Worm (Caenorhabditis elegans) whole organism, young adult: ENCODE measurements around the gene ZC239.15.
A peak's percentile ranks its signal among the peaks of the same experiment; 100 is the strongest.
"Not testable (repeated sequence)": the region's sequence is repeated elsewhere in the genome, so short reads cannot be mapped to it uniquely, and the experiment has no call there.

Source experiments
- B0336.3 ChIP-seq: fragments of 200-800 bp; sonication (Bioruptor generic); IDR thresholded peaks from 2 replicates; pipeline ENCODE4 v1.3.6; 2022; ENCODE audit warnings: missing genetic modification characterization, missing compliant biosample characterization
- F10E7.11 ChIP-seq: sonication (generic microtip); optimal IDR thresholded peaks from 2 replicates; lab custom pipeline; 2017; ENCODE audit warnings: mild to moderate bottlenecking, missing genetic modification characterization, moderate library complexity, missing compliant biosample characterization
- F37B4.10 ChIP-seq: fragments of 200-800 bp; sonication (Bioruptor generic); IDR thresholded peaks from 2 replicates; pipeline ENCODE4 v1.3.6; 2022; ENCODE audit warnings: missing genetic modification characterization, missing compliant biosample characterization
- K11D2.4 ChIP-seq: fragments of 200-800 bp; sonication (Bioruptor generic); IDR thresholded peaks from 2 replicates; pipeline ENCODE4 v1.3.6; 2022; ENCODE audit warnings: missing genetic modification reagents, missing genetic modification characterization, missing compliant biosample characterization
- Y53G8AR.9 ChIP-seq: fragments of 200-800 bp; sonication (Bioruptor generic); conservative IDR thresholded peaks from 2 replicates; pipeline ENCODE4 v1.3.6; 2022; ENCODE audit warnings: missing genetic modification reagents, missing genetic modification characterization, missing compliant biosample characterization
- Y56A3A.18 ChIP-seq: fragments of 200-800 bp; sonication (Bioruptor generic); IDR thresholded peaks from 2 replicates; pipeline ENCODE4 v1.3.6; 2022; ENCODE audit warnings: missing genetic modification reagents, missing genetic modification characterization, missing compliant biosample characterization
- Y79H2A.3 ChIP-seq: fragments of 200-800 bp; sonication (Bioruptor generic); conservative IDR thresholded peaks from 2 replicates; pipeline ENCODE4 v1.3.6; 2022; ENCODE audit warnings: missing genetic modification reagents, missing genetic modification characterization, missing compliant biosample characterization
- ZK185.1 ChIP-seq: sonication (generic microtip); optimal IDR thresholded peaks from 2 replicates; lab custom pipeline; 2016; ENCODE audit warnings: mild to moderate bottlenecking, missing genetic modification characterization, missing compliant biosample characterization; ENCODE audit not compliant: poor library complexity, severe bottlenecking
- ccch-3 ChIP-seq: fragments of 200-800 bp; sonication (Bioruptor generic); optimal IDR thresholded peaks from 2 replicates; lab custom pipeline; 2018; ENCODE audit warnings: mild to moderate bottlenecking, missing genetic modification characterization, missing compliant biosample characterization
- cebp-2 ChIP-seq: fragments of 200-800 bp; sonication (Bioruptor generic); IDR thresholded peaks from 2 replicates; pipeline ENCODE4 v1.3.6; 2022; ENCODE audit warnings: missing genetic modification characterization, missing compliant biosample characterization
- ceh-100 ChIP-seq: fragments of 200-800 bp; sonication (Bioruptor generic); IDR thresholded peaks from 2 replicates; pipeline ENCODE4 v1.3.6; 2022; ENCODE audit warnings: missing genetic modification reagents, missing genetic modification characterization, missing compliant biosample characterization
- ceh-27 ChIP-seq: fragments of 200-800 bp; sonication (Bioruptor generic); optimal IDR thresholded peaks from 2 replicates; lab custom pipeline; 2018; ENCODE audit warnings: mild to moderate bottlenecking, missing genetic modification characterization, moderate library complexity, missing compliant biosample characterization
- ceh-58 ChIP-seq: fragments of 200-800 bp; sonication (Bioruptor generic); IDR thresholded peaks from 2 replicates; pipeline ENCODE4 v1.3.6; 2022; ENCODE audit warnings: missing genetic modification characterization, missing compliant biosample characterization
- ceh-79 ChIP-seq: sonication (generic microtip); optimal IDR thresholded peaks from 2 replicates; lab custom pipeline; 2017; ENCODE audit warnings: mild to moderate bottlenecking, missing genetic modification characterization, missing compliant biosample characterization
- chd-7 ChIP-seq: sonication (generic microtip); optimal IDR thresholded peaks from 2 replicates; lab custom pipeline; 2016; ENCODE audit warnings: mild to moderate bottlenecking, missing genetic modification characterization, moderate library complexity, missing compliant biosample characterization
- dpff-1 ChIP-seq: sonication (generic microtip); optimal IDR thresholded peaks from 2 replicates; lab custom pipeline; 2017; ENCODE audit warnings: mild to moderate bottlenecking, missing genetic modification characterization, missing compliant biosample characterization
- him-1 ChIP-seq: sonication (generic microtip); optimal IDR thresholded peaks from 2 replicates; lab custom pipeline; 2016; ENCODE audit warnings: missing genotype, missing genetic modification reagents, missing genetic modification characterization, missing compliant biosample characterization
- hmg-1.2 ChIP-seq: fragments of 200-800 bp; sonication (Bioruptor generic); IDR thresholded peaks from 2 replicates; pipeline ENCODE4 v1.3.6; 2022; ENCODE audit warnings: missing genetic modification reagents, missing genetic modification characterization, missing compliant biosample characterization
- hsf-1 ChIP-seq: fragments of 200-800 bp; sonication (Bioruptor generic); IDR thresholded peaks from 2 replicates; pipeline ENCODE4 v1.3.6; 2022; ENCODE audit warnings: missing genetic modification reagents, missing genetic modification characterization, missing compliant biosample characterization
- let-526 ChIP-seq: fragments of 200-800 bp; sonication (Bioruptor generic); IDR thresholded peaks from 2 replicates; pipeline ENCODE4 v1.3.6; 2022; ENCODE audit warnings: missing genetic modification reagents, missing genetic modification characterization, missing compliant biosample characterization
- lin-26 ChIP-seq: fragments of 200-800 bp; sonication (Bioruptor generic); IDR thresholded peaks from 2 replicates; pipeline ENCODE4 v1.3.6; 2022; ENCODE audit warnings: missing genetic modification reagents, missing genetic modification characterization, missing compliant biosample characterization
- lsy-27 ChIP-seq: sonication (generic microtip); optimal IDR thresholded peaks from 2 replicates; lab custom pipeline; 2017; ENCODE audit warnings: missing genetic modification characterization, mild to moderate bottlenecking, missing compliant biosample characterization, antibody characterized with exemption, missing genotype, borderline replicate concordance; ENCODE audit not compliant: insufficient read depth
- madf-10 ChIP-seq: sonication (generic microtip); optimal IDR thresholded peaks from 2 replicates; lab custom pipeline; 2016; ENCODE audit warnings: mild to moderate bottlenecking, missing genetic modification characterization, missing compliant biosample characterization
- nhr-27 ChIP-seq: fragments of 200-800 bp; sonication (Bioruptor generic); optimal IDR thresholded peaks from 2 replicates; lab custom pipeline; 2018; ENCODE audit warnings: mild to moderate bottlenecking, missing genetic modification characterization, moderate library complexity, missing compliant biosample characterization
- snpc-1.1 ChIP-seq: sonication (generic microtip); optimal IDR thresholded peaks from 2 replicates; lab custom pipeline; 2017; ENCODE audit warnings: missing genetic modification characterization, mild to moderate bottlenecking, missing compliant biosample characterization, antibody characterized with exemption, moderate library complexity, missing genotype, missing genetic modification reagents; ENCODE audit not compliant: insufficient read depth
- tbx-9 ChIP-seq: sonication (generic microtip); optimal IDR thresholded peaks from 2 replicates; lab custom pipeline; 2016; ENCODE audit warnings: borderline replicate concordance, missing genetic modification characterization, inconsistent platforms, missing compliant biosample characterization
- tlf-1 ChIP-seq: fragments of 200-800 bp; sonication (Bioruptor generic); optimal IDR thresholded peaks from 2 replicates; lab custom pipeline; 2018; ENCODE audit warnings: mild to moderate bottlenecking, missing genetic modification characterization, missing compliant biosample characterization
- unc-62 ChIP-seq: fragments of 150-350 bp; optimal IDR thresholded peaks from 2 replicates; lab custom pipeline; 2014; ENCODE audit warnings: missing biosample characterization, missing genetic modification reagents, missing genetic modification characterization
- zfh-2 ChIP-seq: fragments of 200-800 bp; sonication (Bioruptor generic); conservative IDR thresholded peaks from 2 replicates; pipeline ENCODE4 v1.3.6; 2022; ENCODE audit warnings: missing genetic modification reagents, missing genetic modification characterization, missing compliant biosample characterization
- zim-3 ChIP-seq: sonication (generic microtip); optimal IDR thresholded peaks from 2 replicates; lab custom pipeline; 2017; ENCODE audit warnings: mild to moderate bottlenecking, missing genetic modification characterization, moderate library complexity, missing compliant biosample characterization
- ztf-18 ChIP-seq: sonication (generic microtip); optimal IDR thresholded peaks from 2 replicates; lab custom pipeline; 2016; ENCODE audit warnings: missing genotype, mild to moderate bottlenecking, missing genetic modification characterization, missing compliant biosample characterization

The ZC239.15 gene

ce11 chrII:3220723-3221122 is 3.8 kb downstream of the ZC239.15 start, which contains the start of gene ZC239.22:
TSS of gene ZC239.22 (minus strand) at chrII:3220823.
- TF ChIP-seq snpc-1.1 (tag; lab: Kevin White, UChicago), result no peak
- no peak for TF ChIP-seq K11D2.4 (GFP tag; lab: Robert Waterston, UW)
- no peak for TF ChIP-seq Y53G8AR.9 (GFP tag; lab: Robert Waterston, UW)
- TF ChIP-seq, all 124 proteins: peak for 0

DNA sequence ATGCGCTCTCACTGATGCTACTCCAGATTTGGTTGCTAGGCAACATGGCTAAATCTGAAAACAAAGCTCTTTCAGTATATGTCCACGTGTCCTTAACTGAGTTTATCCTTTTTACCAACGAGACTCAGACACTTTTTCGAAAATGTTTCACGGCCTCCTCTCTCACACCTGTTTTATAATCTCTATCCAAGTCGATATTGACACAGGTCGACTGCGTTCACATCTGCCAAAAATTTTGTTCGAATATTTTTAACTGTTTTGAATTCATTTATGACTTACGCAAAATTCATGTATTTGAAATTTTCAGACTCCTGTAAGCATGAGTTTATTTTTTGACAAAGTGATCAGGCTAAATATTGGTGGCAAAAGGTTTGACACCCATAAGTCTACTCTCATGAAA is 8.8 kb downstream of the ZC239.15 start, which contains the start of gene ZC239.3:
TSS of gene ZC239.3 (plus strand) at position 301 of the 400 bp plus-strand sequence.
- not testable (repeated sequence) for TF ChIP-seq nhr-27 (tag; lab: Kevin White, UChicago); cebp-2 (GFP tag; lab: Robert Waterston, UW); dpff-1 (tag; lab: Kevin White, UChicago)

ce11 chrII:3213898-3214297 is 10.6 kb downstream of the ZC239.15 start, which contains the start of gene ZC239.4:
TSS of gene ZC239.4 (plus strand) at chrII:3214198.
- TF ChIP-seq lsy-27 (tag; lab: Kevin White, UChicago), result no peak
- TF ChIP-seq ceh-27 (GFP tag; lab: Kevin White, UChicago), result no peak

DNA sequence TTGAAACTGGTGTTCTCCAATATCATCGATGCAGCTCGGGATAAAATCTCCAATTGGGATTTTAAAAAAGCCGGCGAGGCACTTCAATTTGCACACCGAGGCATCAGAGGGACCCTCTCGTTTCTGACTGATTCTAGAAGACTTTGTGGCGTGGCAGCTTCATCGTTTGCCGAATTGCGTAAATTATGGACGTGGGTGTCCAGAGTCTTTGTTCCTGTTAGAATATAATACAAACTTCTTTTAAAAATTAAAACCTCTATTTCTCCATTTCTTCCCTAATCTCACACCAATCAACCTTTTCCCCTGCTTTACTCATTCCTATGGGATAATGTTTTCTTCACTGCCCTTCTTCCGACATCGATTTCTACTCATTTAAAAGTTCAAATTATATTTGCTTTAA is 14.2 kb downstream of the ZC239.15 start, which contains the start of gene ZC239.5:
TSS of gene ZC239.5 (plus strand) at position 301 of the 400 bp plus-strand sequence.
- TF ChIP-seq ZK185.1, result no peak
- no peak for TF ChIP-seq zim-3 (tag; lab: Kevin White, UChicago)
- TF ChIP-seq madf-10 (tag; lab: Kevin White, UChicago), result no peak
- no peak for TF ChIP-seq tbx-9 (tag; lab: Kevin White, UChicago)
- no peak for TF ChIP-seq hsf-1
- TF ChIP-seq tlf-1 (GFP tag; lab: Kevin White, UChicago), result no peak
- no peak for TF ChIP-seq Y79H2A.3 (GFP tag; lab: Robert Waterston, UW)
- no peak for TF ChIP-seq lin-26 (GFP tag; lab: Robert Waterston, UW)
- TF ChIP-seq chd-7 (tag; lab: Kevin White, UChicago), result no peak
- no peak for TF ChIP-seq ztf-18 (tag; lab: Kevin White, UChicago)
- no peak for TF ChIP-seq zfh-2 (GFP tag; lab: Robert Waterston, UW)
- no peak for TF ChIP-seq unc-62 (GFP tag; lab: Kevin White, UChicago)
- TF ChIP-seq B0336.3 (GFP tag; lab: Robert Waterston, UW), result no peak
- no peak for TF ChIP-seq ccch-3 (GFP tag; lab: Kevin White, UChicago)
- no peak for TF ChIP-seq Y56A3A.18 (GFP tag; lab: Robert Waterston, UW)
- no peak for TF ChIP-seq him-1 (tag; lab: Kevin White, UChicago)
- TF ChIP-seq, all 124 proteins: peak for 0

- no peak for TF ChIP-seq ceh-100 (GFP tag; lab: Robert Waterston, UW)
- TF ChIP-seq hmg-1.2 (GFP tag; lab: Robert Waterston, UW), result peak; percentile 46; the same call in 1 of the 2 replicates
- TF ChIP-seq hsf-1, result peak; percentile 53; the same call in 1 of the 2 replicates
- TF ChIP-seq lin-26 (GFP tag; lab: Robert Waterston, UW), result no peak
- TF ChIP-seq, all 124 proteins: peak for 2
Measured at ce11 chrII:3209251-3209650, 15.3 kb downstream of the ZC239.15 start, which contains the start of gene ZC239.6. TSS of gene ZC239.6 (plus strand) at chrII:3209631.

DNA sequence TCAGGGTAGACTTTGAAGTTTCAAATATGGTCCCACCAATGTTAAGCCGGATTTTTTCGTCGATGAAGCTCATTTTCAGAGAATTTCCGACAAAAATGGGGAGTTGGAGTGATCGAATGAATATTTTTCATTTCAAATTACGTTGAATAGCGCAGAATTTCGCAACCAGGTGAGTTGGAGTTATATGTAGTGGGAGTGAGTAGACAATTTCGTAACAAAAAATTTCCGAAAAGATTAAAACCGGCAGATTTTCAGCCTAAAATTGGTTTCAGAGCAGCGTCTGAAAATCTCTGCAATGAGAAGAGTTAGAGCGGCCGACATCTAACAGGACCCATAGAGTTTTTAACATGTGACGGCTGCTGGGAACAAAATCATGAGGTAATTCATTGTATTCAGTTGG is 15.9 kb downstream of the ZC239.15 start, which contains the start of gene sdz-35:
TSS of gene sdz-35 (minus strand) at position 101 of the 400 bp plus-strand sequence.
- TF ChIP-seq ceh-79, result no peak
- TF ChIP-seq F37B4.10 (GFP tag; lab: Robert Waterston, UW), result no peak
- TF ChIP-seq let-526 (GFP tag; lab: Robert Waterston, UW), result no peak
- no peak for TF ChIP-seq F10E7.11 (tag; lab: Kevin White, UChicago)
- TF ChIP-seq ceh-58, result no peak
- TF ChIP-seq K11D2.4 (GFP tag; lab: Robert Waterston, UW), result no peak
